Worm (Caenorhabditis elegans) whole organism, L2 larva: ENCODE results near the gene ccpp-6.

ENCODE experiments used
- aly-2 ChIP-seq: fragments of 150-350 bp; optimal IDR thresholded peaks from 2 replicates; lab custom pipeline; 2014; ENCODE audit warnings: missing biosample characterization, missing genetic modification characterization
- ceh-82 ChIP-seq: fragments of 150-350 bp; optimal IDR thresholded peaks from 2 replicates; lab custom pipeline; 2014; ENCODE audit warnings: missing biosample characterization, missing genetic modification characterization
- elt-1 ChIP-seq: fragments of 150-350 bp; optimal IDR thresholded peaks from 2 replicates; lab custom pipeline; 2014; ENCODE audit warnings: missing biosample characterization, missing genetic modification characterization
- lin-11 ChIP-seq: fragments of 150-350 bp; sonication (generic microtip); optimal IDR thresholded peaks from 2 replicates; lab custom pipeline; 2014; ENCODE audit warnings: missing biosample characterization, missing genetic modification characterization, inconsistent platforms, mixed read lengths
- lin-13 ChIP-seq: fragments of 150-350 bp; optimal IDR thresholded peaks from 2 replicates; lab custom pipeline; 2014; ENCODE audit warnings: missing biosample characterization, missing genetic modification reagents, missing genetic modification characterization
- lsy-2 ChIP-seq, 2 experiments: fragments of 150-350 bp in 1 of 2; sonication (generic microtip) in 1 of 2; optimal IDR thresholded peaks; 2 replicates each; lab custom pipeline; 2014 to 2017; ENCODE audit warnings: missing biosample characterization in 2 of 2, missing genetic modification characterization in 2 of 2
- nhr-11 ChIP-seq: fragments of 150-350 bp; optimal IDR thresholded peaks from 2 replicates; lab custom pipeline; 2014; ENCODE audit warnings: missing biosample characterization, missing genetic modification characterization
- nhr-237 ChIP-seq: fragments of 150-350 bp; optimal IDR thresholded peaks from 2 replicates; lab custom pipeline; 2014; ENCODE audit warnings: missing biosample characterization, missing genetic modification characterization
- nhr-25 ChIP-seq: fragments of 150-350 bp; sonication (generic microtip); optimal IDR thresholded peaks from 3 replicates; lab custom pipeline; 2014; ENCODE audit warnings: missing biosample characterization, missing genetic modification characterization
- nhr-77 ChIP-seq: fragments of 150-350 bp; optimal IDR thresholded peaks from 2 replicates; lab custom pipeline; 2014; ENCODE audit warnings: missing biosample characterization, missing genetic modification characterization
- unc-39 ChIP-seq: fragments of 150-350 bp; optimal IDR thresholded peaks from 2 replicates; lab custom pipeline; 2014; ENCODE audit warnings: missing biosample characterization, missing genetic modification characterization
- unc-55 ChIP-seq: fragments of 150-350 bp; sonication (generic microtip); optimal IDR thresholded peaks from 3 replicates; lab custom pipeline; 2014; ENCODE audit warnings: missing biosample characterization, missing genetic modification reagents, missing genetic modification characterization

DNA sequence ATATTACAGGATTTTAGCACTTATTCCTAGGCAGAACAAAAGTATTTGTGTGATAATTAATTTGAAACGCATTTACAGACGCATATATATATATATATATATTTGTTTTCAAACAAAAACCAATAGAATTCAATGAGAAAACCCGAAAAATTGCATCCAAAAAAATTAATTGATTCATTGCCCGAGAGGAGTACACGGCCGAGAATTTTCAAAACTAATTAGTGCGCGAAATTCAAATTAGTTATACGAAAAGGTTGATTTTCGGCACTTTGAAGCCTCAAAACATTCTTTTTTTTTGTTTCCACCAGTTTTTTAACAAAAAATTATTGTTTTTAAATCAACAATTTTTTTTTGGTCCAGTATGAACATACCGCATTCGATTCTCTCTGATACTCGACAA, 4.3 kb upstream of the ccpp-6 start:
- TF ChIP-seq unc-39 (tag; lab: Kevin White, UChicago), result no peak
- no peak for TF ChIP-seq ceh-82 (tag; lab: Kevin White, UChicago)
- TF ChIP-seq nhr-25 (tag; lab: Kevin White, UChicago), result no peak
- no peak for TF ChIP-seq elt-1
- no peak for TF ChIP-seq lsy-2 (tag; optimal IDR thresholded peaks at IDR 0.05; lab: Kevin White, UChicago)
- no peak for TF ChIP-seq unc-55 (GFP tag; lab: Kevin White, UChicago)
- TF ChIP-seq nhr-237, result no peak
- no peak for TF ChIP-seq nhr-77 (tag; lab: Kevin White, UChicago)
- no peak for TF ChIP-seq aly-2 (tag; lab: Kevin White, UChicago)
- TF ChIP-seq lin-11 (tag; lab: Kevin White, UChicago), result no peak
- no peak for TF ChIP-seq nhr-11 (tag; lab: Kevin White, UChicago)
- no peak for TF ChIP-seq lin-13 (GFP tag; lab: Kevin White, UChicago)
